Fruit fly (Drosophila melanogaster) whole organism, embryonic: ENCODE results near the gene grass.

Source experiments
- Blimp-1 ChIP-seq: fragments of 200-800 bp; sonication (Bioruptor generic); optimal IDR thresholded peaks from 3 replicates; lab custom pipeline; 2018; ENCODE audit warnings: missing biosample characterization, missing genetic modification characterization, mild to moderate bottlenecking, moderate library complexity, missing genetic modification reagents
- CG10565 ChIP-seq: fragments of 200-800 bp; sonication (Bioruptor generic); optimal IDR thresholded peaks from 3 replicates; lab custom pipeline; 2016; ENCODE audit warnings: missing biosample characterization, mild to moderate bottlenecking, missing genetic modification characterization
- CG10654 ChIP-seq: fragments of 200-800 bp; sonication (Bioruptor generic); optimal IDR thresholded peaks from 2 replicates; lab custom pipeline; 2016; ENCODE audit warnings: missing biosample characterization, missing genetic modification characterization
- CG10979 ChIP-seq: fragments of 200-800 bp; sonication (Bioruptor generic); optimal IDR thresholded peaks from 2 replicates; lab custom pipeline; 2018; ENCODE audit warnings: missing biosample characterization, mild to moderate bottlenecking, missing genetic modification characterization, moderate library complexity
- CG11560 ChIP-seq: fragments of 200-800 bp; sonication (Bioruptor generic); IDR thresholded peaks from 3 replicates; pipeline ENCODE4 v1.3.6; 2022; ENCODE audit warnings: missing biosample characterization, missing genetic modification characterization
- CG12155 ChIP-seq: fragments of 200-800 bp; sonication (Bioruptor generic); optimal IDR thresholded peaks from 3 replicates; lab custom pipeline; 2016; ENCODE audit warnings: missing biosample characterization, missing genetic modification characterization
- CG14050 ChIP-seq: fragments of 200-800 bp; sonication (Bioruptor generic); IDR thresholded peaks from 3 replicates; pipeline ENCODE4 v1.3.6; 2022; ENCODE audit warnings: missing biosample characterization, missing genetic modification characterization
- CG14710 ChIP-seq: fragments of 200-800 bp; sonication (Bioruptor generic); optimal IDR thresholded peaks from 3 replicates; lab custom pipeline; 2019; ENCODE audit warnings: missing biosample characterization, mild to moderate bottlenecking, missing genetic modification characterization, moderate library complexity
- CG15479 ChIP-seq: fragments of 200-800 bp; sonication (Bioruptor generic); optimal IDR thresholded peaks from 3 replicates; lab custom pipeline; 2019; ENCODE audit warnings: missing biosample characterization, mild to moderate bottlenecking, missing genetic modification characterization, moderate library complexity
- CG15601 ChIP-seq: fragments of 200-800 bp; sonication (Bioruptor generic); optimal IDR thresholded peaks from 3 replicates; lab custom pipeline; 2019; ENCODE audit warnings: missing biosample characterization, mild to moderate bottlenecking, missing genetic modification characterization, moderate library complexity
- CG15696 ChIP-seq: fragments of 200-800 bp; sonication (Bioruptor generic); optimal IDR thresholded peaks from 2 replicates; lab custom pipeline; 2019; ENCODE audit warnings: missing biosample characterization, mild to moderate bottlenecking, missing genetic modification characterization, moderate library complexity
- CG1792 ChIP-seq: fragments of 200-800 bp; sonication (Bioruptor generic); optimal IDR thresholded peaks from 2 replicates; lab custom pipeline; 2016; ENCODE audit warnings: missing biosample characterization, missing genetic modification characterization
- CG18262 ChIP-seq: fragments of 200-800 bp; optimal IDR thresholded peaks from 3 replicates; lab custom pipeline; 2019; ENCODE audit warnings: missing biosample characterization, mild to moderate bottlenecking, missing genetic modification characterization, moderate library complexity
- CG30431 ChIP-seq: fragments of 200-800 bp; sonication (Bioruptor generic); optimal IDR thresholded peaks from 2 replicates; lab custom pipeline; 2017; ENCODE audit warnings: missing biosample characterization, missing genetic modification characterization
- CG33213 ChIP-seq: fragments of 200-800 bp; sonication (Bioruptor generic); optimal IDR thresholded peaks from 3 replicates; lab custom pipeline; 2016; ENCODE audit warnings: missing biosample characterization, missing genetic modification characterization
- CG4282 ChIP-seq: fragments of 200-800 bp; sonication (Bioruptor generic); optimal IDR thresholded peaks from 2 replicates; lab custom pipeline; 2016; ENCODE audit warnings: missing biosample characterization, missing genetic modification characterization
- CG4730 ChIP-seq: fragments of 200-800 bp; sonication (Bioruptor generic); IDR thresholded peaks from 2 replicates; pipeline ENCODE4 v1.3.6; 2022; ENCODE audit warnings: missing biosample characterization, missing genetic modification characterization
- CG5953 ChIP-seq: fragments of 200-800 bp; sonication (Bioruptor generic); IDR thresholded peaks from 2 replicates; pipeline ENCODE4 v1.3.6; 2022; ENCODE audit warnings: missing biosample characterization, missing genetic modification characterization
- CG6791 ChIP-seq: fragments of 200-800 bp; sonication (Bioruptor generic); IDR thresholded peaks from 3 replicates; pipeline ENCODE4 v1.3.6; 2022; ENCODE audit warnings: missing biosample characterization, missing genetic modification characterization; ENCODE audit not compliant: partially characterized antibody
- CG7928 ChIP-seq: fragments of 200-800 bp; sonication (Bioruptor generic); optimal IDR thresholded peaks from 2 replicates; lab custom pipeline; 2017; ENCODE audit warnings: missing biosample characterization, mild to moderate bottlenecking, missing genetic modification characterization
- CG8290 ChIP-seq, 3 experiments: fragments of 200-800 bp; sonication (Bioruptor generic); optimal IDR thresholded peaks; 2 replicates each; lab custom pipeline; 2016 to 2019; ENCODE audit warnings: missing biosample characterization in 3 of 3, missing genetic modification characterization in 3 of 3, mild to moderate bottlenecking in 2 of 3, moderate library complexity in 1 of 3
- CG9215 ChIP-seq: fragments of 200-800 bp; sonication (Bioruptor generic); IDR thresholded peaks from 2 replicates; pipeline ENCODE4 v1.3.6; 2022; ENCODE audit warnings: missing biosample characterization, missing genetic modification characterization
- CG9797 ChIP-seq: fragments of 200-800 bp; sonication (Bioruptor generic); optimal IDR thresholded peaks from 3 replicates; lab custom pipeline; 2018; ENCODE audit warnings: missing biosample characterization, mild to moderate bottlenecking, missing genetic modification characterization
- CHES-1-like ChIP-seq: fragments of 200-800 bp; sonication (Bioruptor generic); optimal IDR thresholded peaks from 2 replicates; lab custom pipeline; 2016; ENCODE audit warnings: missing biosample characterization, missing genetic modification characterization
- Camta ChIP-seq: fragments of 200-800 bp; sonication (Bioruptor generic); optimal IDR thresholded peaks from 2 replicates; lab custom pipeline; 2016; ENCODE audit warnings: missing biosample characterization, missing genetic modification characterization
- D19B ChIP-seq: fragments of 200-800 bp; sonication (Bioruptor generic); optimal IDR thresholded peaks from 2 replicates; lab custom pipeline; 2017; ENCODE audit warnings: missing biosample characterization, mild to moderate bottlenecking, missing genetic modification characterization
- Dek ChIP-seq: fragments of 200-800 bp; sonication (Bioruptor generic); optimal IDR thresholded peaks from 3 replicates; lab custom pipeline; 2019; ENCODE audit warnings: missing biosample characterization, mild to moderate bottlenecking, missing genetic modification characterization, moderate library complexity
- Dip3 ChIP-seq: fragments of 200-800 bp; sonication (Bioruptor generic); optimal IDR thresholded peaks from 3 replicates; lab custom pipeline; 2016; ENCODE audit warnings: missing biosample characterization, missing genetic modification characterization
- HmgZ ChIP-seq: fragments of 200-800 bp; sonication (Bioruptor generic); optimal IDR thresholded peaks from 2 replicates; lab custom pipeline; 2018; ENCODE audit warnings: missing biosample characterization, mild to moderate bottlenecking, missing genetic modification characterization
- Hr51 ChIP-seq, 2 experiments: fragments of 200-800 bp; sonication (Bioruptor generic); optimal IDR thresholded peaks; 2 replicates in 1 of 2; 3 replicates in 1 of 2; lab custom pipeline; 2016 to 2018; ENCODE audit warnings: missing biosample characterization in 2 of 2, missing genetic modification characterization in 2 of 2, mild to moderate bottlenecking in 1 of 2, moderate library complexity in 1 of 2
- Jarid2 ChIP-seq: fragments of 200-800 bp; sonication (Bioruptor generic); optimal IDR thresholded peaks from 3 replicates; lab custom pipeline; 2017; ENCODE audit warnings: mild to moderate bottlenecking, missing biosample characterization, missing genetic modification reagents, missing genetic modification characterization
- Lhr ChIP-seq: fragments of 200-800 bp; sonication (Bioruptor generic); optimal IDR thresholded peaks from 3 replicates; lab custom pipeline; 2017; ENCODE audit warnings: mild to moderate bottlenecking, missing biosample characterization, missing genetic modification reagents, missing genetic modification characterization
- Med ChIP-seq: fragments of 200-800 bp; sonication (Bioruptor generic); peaks from one replicate; lab custom pipeline; 2016; ENCODE audit warnings: missing biosample characterization, missing genetic modification characterization, mild to moderate bottlenecking, inconsistent platforms, moderate library complexity
- Scr ChIP-seq: fragments of 200-800 bp; sonication (Bioruptor generic); IDR thresholded peaks from 2 replicates; pipeline ENCODE4 v1.3.6; 2022; ENCODE audit warnings: missing biosample characterization, missing genetic modification characterization; ENCODE audit not compliant: partially characterized antibody
- Sin3A ChIP-seq: fragments of >200 bp; optimal IDR thresholded peaks from 2 replicates; lab custom pipeline; 2018
- Sox102F ChIP-seq: fragments of 200-800 bp; sonication (Bioruptor generic); optimal IDR thresholded peaks from 2 replicates; lab custom pipeline; 2018; ENCODE audit warnings: missing biosample characterization, mild to moderate bottlenecking, missing genetic modification characterization, moderate library complexity
- ab ChIP-seq: fragments of 200-800 bp; sonication (Bioruptor generic); optimal IDR thresholded peaks from 2 replicates; lab custom pipeline; 2016; ENCODE audit warnings: missing biosample characterization, missing genetic modification characterization
- bsh ChIP-seq, 2 experiments: fragments of 200-800 bp; sonication (Bioruptor generic); optimal IDR thresholded peaks; 2 replicates each; lab custom pipeline; 2017 to 2018; ENCODE audit warnings: mild to moderate bottlenecking in 2 of 2, missing biosample characterization in 2 of 2, missing genetic modification characterization in 2 of 2, moderate library complexity in 1 of 2
- chif ChIP-seq, 2 experiments: fragments of 200-800 bp; sonication (Bioruptor generic); optimal IDR thresholded peaks; 3 replicates each; lab custom pipeline; 2016; ENCODE audit warnings: missing biosample characterization in 2 of 2, missing genetic modification characterization in 2 of 2
- crc ChIP-seq: fragments of 200-800 bp; sonication (Bioruptor generic); optimal IDR thresholded peaks from 2 replicates; lab custom pipeline; 2016; ENCODE audit warnings: missing biosample characterization, missing genetic modification characterization
- exex ChIP-seq: fragments of 200-800 bp; sonication (Bioruptor generic); optimal IDR thresholded peaks from 4 replicates; lab custom pipeline; 2018; ENCODE audit warnings: missing biosample characterization, mild to moderate bottlenecking, missing genetic modification characterization, moderate library complexity
- fd3F ChIP-seq: fragments of 200-800 bp; sonication (Bioruptor generic); optimal IDR thresholded peaks from 2 replicates; lab custom pipeline; 2018; ENCODE audit warnings: missing biosample characterization, mild to moderate bottlenecking, missing genetic modification characterization, moderate library complexity
- gro ChIP-seq: fragments of 200-800 bp; sonication (Bioruptor generic); optimal IDR thresholded peaks from 2 replicates; lab custom pipeline; 2016; ENCODE audit warnings: missing biosample characterization, missing genetic modification characterization
- hb ChIP-seq: fragments of 200-800 bp; sonication (Bioruptor generic); IDR thresholded peaks from 3 replicates; pipeline ENCODE4 v1.3.6; 2022; ENCODE audit warnings: missing biosample characterization, missing genetic modification characterization; ENCODE audit not compliant: partially characterized antibody
- lab ChIP-seq: fragments of 200-800 bp; sonication (Bioruptor generic); optimal IDR thresholded peaks from 3 replicates; lab custom pipeline; 2017; ENCODE audit warnings: missing biosample characterization, missing genetic modification characterization, mild to moderate bottlenecking, moderate library complexity, missing genetic modification reagents
- stwl ChIP-seq: fragments of 200-800 bp; sonication (Bioruptor generic); optimal IDR thresholded peaks from 3 replicates; lab custom pipeline; 2018; ENCODE audit warnings: missing biosample characterization, mild to moderate bottlenecking, missing genetic modification characterization, moderate library complexity
- z ChIP-seq: fragments of 200-800 bp; sonication (Bioruptor generic); IDR thresholded peaks from 3 replicates; pipeline ENCODE4 v1.3.6; 2022; ENCODE audit warnings: missing biosample characterization, missing genetic modification characterization
- zf30C ChIP-seq: fragments of 200-800 bp; sonication (Bioruptor generic); optimal IDR thresholded peaks from 3 replicates; lab custom pipeline; 2018; ENCODE audit warnings: missing biosample characterization, mild to moderate bottlenecking, missing genetic modification characterization

The grass gene

dm6 chr3R:27139963-27140362, 17.8 kb upstream of the grass start (continued):
- TF ChIP-seq CG33213 (GFP tag; lab: Kevin White, UChicago) (no peak), CG8290 (GFP tag; optimal IDR thresholded peaks at IDR 0.05; lab: Kevin White, UChicago) (peak; percentile 17), CG8290 (tag; optimal IDR thresholded peaks at IDR 0.05; lab: Kevin White, UChicago) (no peak), Med (GFP tag; lab: Kevin White, UChicago) (peak; percentile 60), CHES-1-like (no peak), stwl (peak; percentile 100), CG10979 (tag; lab: Kevin White, UChicago) (peak; percentile 10), CG12155 (peak; percentile 24), crc (GFP tag; lab: Kevin White, UChicago) (no peak), Dek (tag; lab: Kevin White, UChicago) (no peak), Hr51 (GFP tag; optimal IDR thresholded peaks at IDR 0.05; lab: Kevin White, UChicago) (peak in 1 of 2 experiments; percentile 1), CG4282 (GFP tag; lab: Kevin White, UChicago) (no peak), Blimp-1 (GFP tag; lab: Kevin White, UChicago) (no peak), CG30431 (GFP tag; lab: Kevin White, UChicago) (no peak), Lhr (GFP tag; lab: Kevin White, UChicago) (no peak), CG14710 (tag; lab: Kevin White, UChicago) (peak; percentile 4), Scr (GFP tag; lab: Robert Waterston, UW) (no peak), CG6791 (GFP tag; lab: Robert Waterston, UW) (peak; percentile 38; the same call in 1 of the 3 replicates), exex (tag; lab: Kevin White, UChicago) (no peak), Camta (peak; percentile 5), CG4730 (no peak), CG9215 (no peak), CG10565 (GFP tag; lab: Kevin White, UChicago) (no peak), chif (GFP tag; optimal IDR thresholded peaks at IDR 0.05; lab: Kevin White, UChicago) (no peak), CG18262 (tag; lab: Kevin White, UChicago) (peak; percentile 17), HmgZ (tag; lab: Kevin White, UChicago) (no peak), bsh (GFP tag; optimal IDR thresholded peaks at IDR 0.05; lab: Kevin White, UChicago) (peak in 1 of 2 experiments; percentile 13), Sox102F (GFP tag; lab: Kevin White, UChicago) (peak; percentile 31)

DNA sequence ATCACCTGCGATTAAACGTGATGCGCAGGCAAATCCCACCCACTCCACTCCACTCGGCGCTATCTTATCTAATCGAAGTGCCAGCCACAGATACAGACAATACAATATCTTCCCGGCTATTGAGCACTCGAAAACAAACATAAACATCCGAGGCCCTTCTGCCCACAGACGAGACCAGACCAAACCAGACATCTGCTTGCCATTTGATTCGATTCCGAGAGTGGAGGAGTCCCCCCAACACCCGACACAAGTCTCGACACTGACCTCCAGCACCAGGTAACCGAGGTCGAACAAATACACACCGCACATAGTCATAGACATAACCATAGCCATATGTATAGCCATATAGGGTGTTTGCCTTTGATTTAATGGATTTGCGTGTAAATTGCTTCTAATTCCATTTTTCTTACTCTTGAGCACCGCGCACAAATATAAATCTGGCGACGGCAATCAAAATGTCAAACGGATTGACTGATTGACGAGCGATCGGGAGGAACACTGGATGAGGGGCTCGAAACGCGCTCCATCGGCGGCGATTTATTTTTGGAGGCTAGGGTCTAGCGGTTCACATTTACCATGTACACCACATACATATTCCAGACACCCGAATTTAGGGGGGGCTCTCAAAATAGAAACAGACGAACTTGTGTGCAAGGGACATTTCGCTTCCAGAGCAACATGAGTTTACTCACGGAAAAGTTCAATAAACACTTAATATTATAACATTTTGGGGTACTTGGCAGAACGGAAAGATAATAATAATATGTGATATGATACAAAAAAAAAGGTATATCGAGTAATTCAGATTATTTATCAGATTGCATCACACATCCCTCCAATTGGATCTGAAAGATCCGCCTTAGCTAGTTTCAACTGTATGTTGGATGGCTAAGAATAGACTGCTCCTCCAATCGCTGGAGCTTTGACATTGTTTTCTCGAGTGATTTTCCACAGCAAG, 8.7 kb upstream of the grass start:
- TF ChIP-seq CG7928 (GFP tag; lab: Kevin White, UChicago) (no peak), fd3F (GFP tag; lab: Kevin White, UChicago) (no peak), CG15696 (tag; lab: Kevin White, UChicago) (no peak), CG15479 (GFP tag; lab: Kevin White, UChicago) (no peak), Dip3 (no peak), gro (GFP tag; lab: Kevin White, UChicago) (no peak), lab (peak; percentile 18), CG5953 (GFP tag; lab: Robert Waterston, UW) (no peak), z (no peak), CG14050 (no peak), CG11560 (tag; lab: Robert Waterston, UW) (no peak), CG1792 (GFP tag; lab: Kevin White, UChicago) (no peak), hb (GFP tag; lab: Robert Waterston, UW) (no peak), Jarid2 (GFP tag; lab: Kevin White, UChicago) (no peak), CG15601 (no peak), ab (no peak), CG9797 (GFP tag; lab: Kevin White, UChicago) (no peak), Sin3A (lab: Kevin White, UChicago) (no peak), CG10654 (GFP tag; lab: Kevin White, UChicago) (no peak), zf30C (GFP tag; lab: Kevin White, UChicago) (no peak), D19B (GFP tag; lab: Kevin White, UChicago) (no peak)
